Worm (Caenorhabditis elegans) whole organism, late embryonic: ENCODE results near the gene dhcr-7.

ENCODE experiments used
- ama-1 ChIP-seq: fragments of 150-350 bp; optimal IDR thresholded peaks from 2 replicates; lab custom pipeline; 2014
- ceh-9 ChIP-seq: sonication (generic microtip); optimal IDR thresholded peaks from 2 replicates; lab custom pipeline; 2016; ENCODE audit warnings: mild to moderate bottlenecking, missing genetic modification characterization, inconsistent platforms, missing compliant biosample characterization
- dmd-4 ChIP-seq: sonication (generic microtip); optimal IDR thresholded peaks from 2 replicates; lab custom pipeline; 2016; ENCODE audit warnings: borderline replicate concordance, missing genetic modification characterization, missing compliant biosample characterization
- dve-1 ChIP-seq: sonication (generic microtip); optimal IDR thresholded peaks from 2 replicates; lab custom pipeline; 2017; ENCODE audit warnings: antibody characterized with exemption, mild to moderate bottlenecking, missing genetic modification characterization, missing compliant biosample characterization
- ets-4 ChIP-seq: sonication (generic microtip); optimal IDR thresholded peaks from 2 replicates; lab custom pipeline; 2016; ENCODE audit warnings: missing genetic modification characterization, missing compliant biosample characterization
- fkh-6 ChIP-seq: sonication (generic microtip); optimal IDR thresholded peaks from 2 replicates; lab custom pipeline; 2016; ENCODE audit warnings: missing genetic modification characterization, missing compliant biosample characterization
- hlh-13 ChIP-seq: fragments of 200-800 bp; sonication (Bioruptor generic); optimal IDR thresholded peaks from 2 replicates; lab custom pipeline; 2018; ENCODE audit warnings: mild to moderate bottlenecking, missing genetic modification characterization, missing compliant biosample characterization
- hlh-30 ChIP-seq: sonication (generic microtip); optimal IDR thresholded peaks from 2 replicates; lab custom pipeline; 2017; ENCODE audit warnings: antibody characterized with exemption, missing genetic modification characterization, missing compliant biosample characterization; ENCODE audit not compliant: insufficient read depth
- lin-11 ChIP-seq: fragments of 200-800 bp; sonication (Bioruptor generic); optimal IDR thresholded peaks from 2 replicates; lab custom pipeline; 2018; ENCODE audit warnings: mild to moderate bottlenecking, missing genetic modification characterization, missing compliant biosample characterization
- nfya-1 ChIP-seq: sonication (generic microtip); optimal IDR thresholded peaks from 2 replicates; lab custom pipeline; 2017; ENCODE audit warnings: missing genetic modification characterization, mild to moderate bottlenecking, missing compliant biosample characterization, antibody characterized with exemption, moderate library complexity
- npax-4 ChIP-seq: sonication (generic microtip); optimal IDR thresholded peaks from 2 replicates; lab custom pipeline; 2016; ENCODE audit warnings: missing genetic modification characterization, missing compliant biosample characterization
- pha-4 ChIP-seq: fragments of 150-350 bp; optimal IDR thresholded peaks from 2 replicates; lab custom pipeline; 2018; ENCODE audit warnings: missing biosample characterization, missing genetic modification reagents, missing genetic modification characterization
- tbx-2 ChIP-seq: sonication (generic microtip); optimal IDR thresholded peaks from 2 replicates; lab custom pipeline; 2016; ENCODE audit warnings: missing genetic modification characterization, missing compliant biosample characterization
- unc-55 ChIP-seq: sonication (generic microtip); optimal IDR thresholded peaks from 2 replicates; lab custom pipeline; 2017; ENCODE audit warnings: missing biosample characterization, missing genetic modification reagents, missing genetic modification characterization

DNA sequence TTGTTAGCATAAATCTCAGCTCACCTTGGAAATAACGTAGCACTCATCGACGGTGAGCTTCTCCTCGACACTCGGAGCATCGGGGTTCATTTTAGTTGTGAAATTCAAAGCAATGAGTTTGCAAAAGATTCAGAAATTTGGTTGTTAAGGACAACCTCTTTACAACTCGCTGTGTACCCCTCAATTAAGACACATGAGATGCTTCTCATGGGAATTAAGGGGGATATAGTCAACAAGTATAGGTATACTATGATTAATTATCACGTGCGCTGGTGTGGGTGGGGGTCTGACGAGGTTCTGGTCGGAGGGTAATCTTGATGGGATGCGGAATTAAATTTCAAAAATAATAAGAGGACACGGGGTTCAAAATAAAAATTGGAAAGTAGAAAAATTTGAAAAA, 15.2 kb upstream of the dhcr-7 start, which contains the start of gene dct-14:
- TF ChIP-seq nfya-1 (tag; lab: Kevin White, UChicago) (no peak), ama-1 (lab: Kevin White, UChicago) (no peak), fkh-6 (tag; lab: Kevin White, UChicago) (no peak), dmd-4 (no peak), dve-1 (tag; lab: Kevin White, UChicago) (no peak), lin-11 (no peak), pha-4 (tag; lab: Kevin White, UChicago) (no peak), tbx-2 (no peak), hlh-13 (no peak), ets-4 (tag; lab: Kevin White, UChicago) (no peak), ceh-9 (tag; lab: Kevin White, UChicago) (no peak), npax-4 (tag; lab: Kevin White, UChicago) (no peak), unc-55 (GFP tag; lab: Kevin White, UChicago) (no peak), hlh-30 (tag; lab: Kevin White, UChicago) (no peak)
